Worm (Caenorhabditis elegans) whole organism, midembryonic: ENCODE results near the gene cyp-33E1.

Experiments used
- T22C8.4 ChIP-seq: fragments of 200-800 bp; sonication (Bioruptor generic); IDR thresholded peaks from 2 replicates; pipeline ENCODE4 v1.3.6; 2022; ENCODE audit warnings: missing genetic modification characterization, missing compliant biosample characterization
- cog-1 ChIP-seq: sonication (generic microtip); optimal IDR thresholded peaks from 2 replicates; lab custom pipeline; 2016; ENCODE audit warnings: missing genetic modification characterization, missing compliant biosample characterization
- flt-1 ChIP-seq: fragments of 200-800 bp; sonication (Bioruptor generic); IDR thresholded peaks from 2 replicates; pipeline ENCODE4 v1.3.6; 2022; ENCODE audit warnings: missing genetic modification characterization, missing compliant biosample characterization
- klf-2 ChIP-seq: fragments of 200-800 bp; sonication (Bioruptor generic); conservative IDR thresholded peaks from 2 replicates; pipeline ENCODE4 v1.3.6; 2022; ENCODE audit warnings: missing genetic modification reagents, missing genetic modification characterization, missing compliant biosample characterization
- med-1 ChIP-seq: sonication (generic microtip); optimal IDR thresholded peaks from 2 replicates; lab custom pipeline; 2017; ENCODE audit warnings: missing genetic modification characterization, mild to moderate bottlenecking, missing compliant biosample characterization, antibody characterized with exemption, missing genetic modification reagents; ENCODE audit not compliant: insufficient read depth
- ref-1 ChIP-seq: fragments of 200-800 bp; sonication (Bioruptor generic); conservative IDR thresholded peaks from 2 replicates; pipeline ENCODE4 v1.3.6; 2022; ENCODE audit warnings: missing genetic modification reagents, missing genetic modification characterization, missing compliant biosample characterization

DNA sequence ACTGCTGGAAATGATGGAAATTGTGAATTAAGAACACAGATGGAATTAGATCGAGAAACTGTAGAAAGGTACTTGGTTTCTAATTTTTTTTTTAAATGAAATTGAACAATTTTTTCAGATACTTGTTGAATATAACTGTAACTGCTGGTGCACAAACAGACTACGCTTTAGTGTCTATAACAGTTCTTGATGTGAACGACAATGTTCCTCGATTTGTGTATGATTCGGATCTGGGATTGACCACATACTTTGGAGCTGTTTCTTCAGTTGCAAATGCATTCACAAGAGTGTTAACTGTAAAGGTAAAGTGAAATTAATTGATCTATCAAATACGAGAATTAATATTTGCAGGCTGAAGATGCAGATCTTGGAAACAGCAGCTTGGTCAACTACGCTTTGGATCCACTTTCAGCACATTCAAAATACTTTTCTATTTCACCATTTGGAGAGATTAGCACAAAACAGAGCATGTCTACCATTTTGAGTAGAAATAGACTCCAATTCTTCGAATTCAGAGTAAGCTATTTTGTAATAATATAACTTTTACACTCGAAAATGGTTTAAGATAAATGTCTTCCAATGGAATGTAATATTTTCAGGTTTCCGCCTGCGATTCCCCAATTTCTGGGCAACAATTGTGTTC lies 25.5 kb upstream of the cyp-33E1 start:
- TF ChIP-seq T22C8.4 (GFP tag; lab: Robert Waterston, UW) (no peak), flt-1 (GFP tag; lab: Robert Waterston, UW) (no peak), ref-1 (GFP tag; lab: Robert Waterston, UW) (no peak), klf-2 (GFP tag; lab: Robert Waterston, UW) (no peak), cog-1 (tag; lab: Kevin White, UChicago) (no peak), med-1 (GFP tag; lab: Kevin White, UChicago) (no peak)
